Fruit fly (Drosophila melanogaster): ENCODE measurements around the gene kel.
A peak's percentile ranks its signal among the peaks of the same experiment; 100 is the strongest.

kel gene

DNA sequence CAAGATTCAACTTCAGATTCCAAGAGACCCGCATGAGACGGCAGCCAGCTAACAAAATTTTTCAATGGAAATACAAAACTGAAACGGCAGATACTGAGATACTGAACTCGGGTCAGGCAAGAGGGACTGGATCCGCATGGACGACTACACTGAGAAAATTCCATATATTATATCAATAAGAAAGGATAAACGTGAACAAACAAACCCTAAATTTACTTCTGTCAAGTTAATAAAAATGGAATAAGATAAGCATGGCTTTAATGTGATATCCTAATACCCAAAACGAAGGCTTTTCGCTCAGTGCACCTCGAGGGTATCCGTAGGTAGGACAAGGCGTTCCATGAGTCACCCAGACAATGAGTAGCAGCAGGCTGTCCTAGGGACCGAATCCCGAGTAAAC is 7.4 kb upstream of the kel start (continued):
- TF ChIP-seq OdsH (GFP tag; optimal IDR thresholded peaks at IDR 0.05) (peak; percentile 92), CG6792 (GFP tag; optimal IDR thresholded peaks at IDR 0.05) (peak; percentile 95), eg (GFP tag; IDR thresholded peaks at IDR 0.05) (peak; percentile 87), lz (GFP tag; optimal IDR thresholded peaks at IDR 0.05) (peak; percentile 93), CG32006 (GFP tag; optimal IDR thresholded peaks at IDR 0.05) (peak; percentile 82), Ets96B (tag; optimal IDR thresholded peaks at IDR 0.05) (peak; percentile 91), CG11762 (GFP tag; optimal IDR thresholded peaks at IDR 0.05; ENCODE audit: insufficient read depth) (peak; percentile 89), net (GFP tag; optimal IDR thresholded peaks at IDR 0.05) (peak; percentile 87), Sox14 (GFP tag; optimal IDR thresholded peaks at IDR 0.05) (peak; percentile 93), topi (GFP tag; optimal IDR thresholded peaks at IDR 0.05) (peak; percentile 95), dac (GFP tag; optimal IDR thresholded peaks at IDR 0.05) (peak; percentile 26), CG4318 (GFP tag; optimal IDR thresholded peaks at IDR 0.05) (peak; percentile 61), CG11294 (GFP tag; IDR thresholded peaks at IDR 0.05) (peak; percentile 76; the same call in 1 of the 2 replicates), CG6854 (GFP tag; optimal IDR thresholded peaks at IDR 0.05) (peak; percentile 86), cyc (GFP tag; optimal IDR thresholded peaks at IDR 0.05) (peak; percentile 93), ss (GFP tag; optimal IDR thresholded peaks at IDR 0.05) (peak; percentile 86 to 93), CG7368 (GFP tag; optimal IDR thresholded peaks at IDR 0.05) (peak; percentile 90)

DNA sequence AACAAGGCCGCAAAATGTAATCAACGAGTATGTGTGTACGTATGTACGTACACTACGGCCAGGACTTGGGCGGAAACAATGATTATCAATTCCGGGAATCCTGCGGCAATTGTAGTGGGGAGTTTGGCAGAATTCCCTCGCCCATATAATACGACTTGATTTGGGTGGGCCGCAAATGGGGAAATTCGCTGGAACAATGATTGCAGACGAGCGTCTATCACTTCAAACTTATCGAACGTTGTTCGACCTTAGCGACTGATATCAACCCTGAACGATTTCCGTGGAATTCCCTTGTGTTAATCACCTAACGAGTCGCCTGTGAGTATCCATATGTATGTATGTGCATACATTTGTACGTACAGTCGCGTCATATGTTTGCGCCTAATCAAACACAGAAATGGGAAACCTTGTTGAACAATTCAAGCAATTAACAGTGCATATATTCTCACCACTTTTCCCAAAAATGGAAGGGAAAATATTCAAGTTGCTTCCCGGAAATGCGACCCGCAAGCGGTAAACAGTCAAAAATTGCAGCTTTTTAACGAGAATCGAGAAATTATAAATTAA is 6.5 kb upstream of the kel start:
- TF ChIP-seq Hr4 (GFP tag; optimal IDR thresholded peaks at IDR 0.05): no peak
- no peak for TF ChIP-seq OdsH (GFP tag; optimal IDR thresholded peaks at IDR 0.05)
- TF ChIP-seq net (GFP tag; optimal IDR thresholded peaks at IDR 0.05): no peak
- TF ChIP-seq Hr38 (GFP tag; optimal IDR thresholded peaks at IDR 0.05): no peak
- peak; percentile 26 for TF ChIP-seq fkh (GFP tag; optimal IDR thresholded peaks at IDR 0.05)
- TF ChIP-seq vri (GFP tag; optimal IDR thresholded peaks at IDR 0.05): peak; percentile 10

DNA sequence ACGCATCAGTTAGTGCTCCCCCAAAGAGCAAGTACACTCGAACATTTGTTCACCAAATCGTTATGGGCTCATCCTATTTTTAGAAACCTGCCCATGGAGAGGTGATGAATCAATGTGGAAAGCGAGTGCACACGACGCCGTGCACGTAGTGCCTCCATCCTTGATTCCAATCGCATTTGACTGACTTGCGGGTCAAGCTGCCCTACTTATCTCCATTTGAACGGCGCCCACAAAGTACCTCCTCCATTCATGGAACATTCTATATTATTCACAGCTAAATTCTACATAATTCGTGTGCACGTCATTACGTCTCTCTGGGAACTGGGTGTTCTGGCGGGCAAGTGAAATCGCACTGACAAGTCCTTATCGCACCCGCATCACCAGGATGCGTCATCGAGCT is 5.3 kb upstream of the kel start:
- no peak for TF ChIP-seq CG6276 (GFP tag; optimal IDR thresholded peaks at IDR 0.05)
- TF ChIP-seq CG8119 (GFP tag; IDR thresholded peaks at IDR 0.05): no peak
- no peak for TF ChIP-seq Eip93F (GFP tag; optimal IDR thresholded peaks at IDR 0.05)
- peak; percentile 91 for TF ChIP-seq svp (GFP tag)
- no peak for TF ChIP-seq CG7368 (GFP tag; optimal IDR thresholded peaks at IDR 0.05)

DNA sequence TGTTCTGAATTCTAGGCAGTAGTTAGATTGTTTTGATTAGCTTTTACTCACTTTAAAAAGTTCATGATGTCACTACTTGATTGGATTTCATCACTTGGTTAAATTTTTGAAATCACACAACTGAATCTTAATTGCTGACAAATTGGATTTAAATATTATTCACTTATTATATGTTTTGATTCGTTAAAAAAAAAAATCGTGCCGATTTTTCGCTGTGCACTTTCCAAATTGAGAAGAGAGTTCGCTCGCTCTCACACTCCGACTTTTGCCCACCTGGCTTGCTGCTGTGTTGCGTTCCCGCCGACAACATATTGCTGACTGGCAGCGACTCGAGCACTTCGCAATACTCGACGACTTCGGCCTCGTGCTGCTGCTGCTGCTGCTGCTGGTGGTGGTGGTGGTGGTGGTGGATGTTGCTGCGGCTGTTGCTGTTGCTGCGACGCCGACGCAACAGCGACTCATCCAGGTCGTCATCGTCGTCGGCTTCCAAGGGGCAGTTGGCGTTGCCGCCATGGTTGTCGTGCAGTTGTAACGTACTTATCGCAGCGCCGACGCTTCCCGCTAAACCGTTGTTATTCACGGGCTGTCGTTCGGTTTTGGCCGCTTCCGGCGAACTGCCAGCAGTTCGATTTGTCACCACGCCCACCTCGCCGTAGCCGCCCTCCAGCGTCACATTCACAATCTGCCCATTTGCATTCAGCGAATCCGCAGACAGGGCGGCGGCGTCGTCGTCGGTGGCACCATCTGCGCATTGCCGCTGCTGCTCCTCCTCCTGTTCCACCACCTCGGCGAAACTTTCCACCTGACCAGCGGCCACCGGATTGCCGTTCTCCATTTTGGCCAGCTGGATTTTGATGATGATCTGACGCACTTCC is 3.8 kb upstream of the kel start:
- peak; percentile 78 for TF ChIP-seq Sox102F (GFP tag; optimal IDR thresholded peaks at IDR 0.05)
- TF ChIP-seq CG3032 (tag; optimal IDR thresholded peaks at IDR 0.05): peak; percentile 52
- peak; percentile 57 for TF ChIP-seq CG10669 (GFP tag; optimal IDR thresholded peaks at IDR 0.05)
- peak; percentile 50 for TF ChIP-seq CG16779 (tag; optimal IDR thresholded peaks at IDR 0.05)
- TF ChIP-seq Eip75B (GFP tag; optimal IDR thresholded peaks at IDR 0.05): peak; percentile 68
- peak; percentile 74 for TF ChIP-seq acj6 (GFP tag; optimal IDR thresholded peaks at IDR 0.05)
- TF ChIP-seq Hr38 (GFP tag; optimal IDR thresholded peaks at IDR 0.05): peak; percentile 17
- TF ChIP-seq CG11762 (GFP tag; optimal IDR thresholded peaks at IDR 0.05; ENCODE audit: insufficient read depth): peak; percentile 61
- no peak for TF ChIP-seq fd59A (GFP tag; optimal IDR thresholded peaks at IDR 0.05)
- peak; percentile 70 for TF ChIP-seq CG31627 (GFP tag; optimal IDR thresholded peaks at IDR 0.05)
- peak; percentile 57 for TF ChIP-seq CG10631 (GFP tag; optimal IDR thresholded peaks at IDR 0.05)
- peak; percentile 20 for TF ChIP-seq fd85E (GFP tag; optimal IDR thresholded peaks at IDR 0.05)
- peak; percentile 80 for TF ChIP-seq OdsH (GFP tag; optimal IDR thresholded peaks at IDR 0.05)
- peak; percentile 82 for TF ChIP-seq CG15336 (GFP tag; IDR thresholded peaks at IDR 0.05)
- TF ChIP-seq net (GFP tag; optimal IDR thresholded peaks at IDR 0.05): peak; percentile 44
- TF ChIP-seq dac (GFP tag; optimal IDR thresholded peaks at IDR 0.05): peak; percentile 43
- TF ChIP-seq Hr39 (GFP tag; optimal IDR thresholded peaks at IDR 0.05): peak; percentile 68
- TF ChIP-seq CG8632 (GFP tag; optimal IDR thresholded peaks at IDR 0.05): peak; percentile 63
- no peak for TF ChIP-seq spab (GFP tag; optimal IDR thresholded peaks at IDR 0.05)
- peak; percentile 79 for TF ChIP-seq pdm3 (GFP tag; optimal IDR thresholded peaks at IDR 0.05)
- peak; percentile 63 for TF ChIP-seq Sox14 (GFP tag; optimal IDR thresholded peaks at IDR 0.05)
- no peak; the same call in 1 of the 3 replicates for TF ChIP-seq CG6163 (GFP tag; IDR thresholded peaks at IDR 0.05)
- peak; percentile 70 for TF ChIP-seq CG6792 (GFP tag; optimal IDR thresholded peaks at IDR 0.05)
- peak; percentile 32 for TF ChIP-seq Ets96B (tag; optimal IDR thresholded peaks at IDR 0.05)
- peak; percentile 48 for TF ChIP-seq CG9139 (GFP tag; optimal IDR thresholded peaks at IDR 0.05)
- peak; percentile 70 for TF ChIP-seq CG6854 (GFP tag; optimal IDR thresholded peaks at IDR 0.05)
- TF ChIP-seq Lpt (GFP tag; optimal IDR thresholded peaks at IDR 0.05): peak; percentile 80
